Worm (Caenorhabditis elegans): ENCODE results near the gene etc-1.

etc-1 gene

DNA sequence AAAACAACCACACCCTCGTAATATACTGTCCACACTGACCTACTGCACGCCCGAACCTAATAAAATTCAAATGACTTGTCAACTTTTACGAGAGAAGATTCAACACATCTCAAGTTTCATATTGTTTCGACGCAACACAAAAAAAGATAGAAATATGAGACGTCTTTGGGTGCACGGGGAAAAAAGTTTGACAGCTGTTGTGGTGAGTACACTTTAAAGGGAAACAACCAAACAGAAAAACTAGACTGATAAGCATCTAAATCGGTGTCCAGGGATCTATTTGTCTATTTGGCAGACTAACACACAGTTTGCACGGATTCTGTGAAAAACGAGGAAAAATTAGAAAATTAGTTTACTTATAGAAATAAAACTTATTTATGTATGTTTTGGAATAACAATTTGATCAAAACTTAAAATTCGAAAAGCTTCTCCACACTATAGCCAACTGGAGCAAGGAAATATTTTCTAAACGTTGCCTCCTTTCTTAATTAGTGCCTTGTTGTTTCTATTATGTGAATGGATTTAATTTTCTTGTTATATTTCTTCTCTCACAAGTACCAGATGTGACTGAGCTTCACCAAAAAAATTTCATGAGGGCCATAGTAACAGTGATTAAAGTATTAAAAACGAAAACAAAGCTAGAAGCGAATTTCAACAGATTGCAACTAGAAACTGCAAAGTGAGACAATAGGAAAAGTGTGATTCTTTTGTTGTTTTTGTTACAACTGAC, 20.8 kb upstream of the etc-1 start:
- TF ChIP-seq B0310.2 (tag; optimal IDR thresholded peaks at IDR 0.05) (no peak), tbx-11 (GFP tag; IDR thresholded peaks at IDR 0.05) (no peak)

DNA sequence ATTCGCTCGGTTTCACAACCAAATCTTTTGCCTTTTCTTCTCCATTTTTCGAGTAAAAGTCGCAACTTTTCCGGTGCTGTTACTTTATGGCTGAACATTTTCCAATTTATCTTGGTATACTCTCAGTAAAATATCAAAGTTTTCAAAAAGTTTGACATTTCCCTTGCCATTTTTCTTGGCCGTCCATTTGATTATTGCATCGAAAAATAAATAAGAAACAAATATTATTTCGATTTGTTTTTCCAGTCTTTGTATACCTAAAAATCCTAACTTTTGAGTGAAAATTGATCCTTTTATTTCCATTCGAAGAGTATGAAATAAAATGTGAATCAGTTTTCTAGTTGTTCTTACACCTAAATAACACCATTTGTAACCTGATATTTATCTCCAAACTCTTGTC, 18.2 kb upstream of the etc-1 start:
- TF ChIP-seq tra-4 (tag; optimal IDR thresholded peaks at IDR 0.05): no peak
- TF ChIP-seq aly-1 (tag; optimal IDR thresholded peaks at IDR 0.05): no peak
- no peak for TF ChIP-seq ama-1 (optimal IDR thresholded peaks at IDR 0.05)
- TF ChIP-seq hmbx-1 (tag; optimal IDR thresholded peaks at IDR 0.05): no peak
- TF ChIP-seq F13C5.2 (tag; optimal IDR thresholded peaks at IDR 0.05): no peak
- no peak for TF ChIP-seq hmg-4 (GFP tag; optimal IDR thresholded peaks at IDR 0.05)
- no peak for TF ChIP-seq B0310.2 (tag; optimal IDR thresholded peaks at IDR 0.05)
- TF ChIP-seq pes-1 (GFP tag; IDR thresholded peaks at IDR 0.05): no peak
- no peak for TF ChIP-seq hnd-1 (tag; optimal IDR thresholded peaks at IDR 0.05)
- TF ChIP-seq ets-7 (tag; optimal IDR thresholded peaks at IDR 0.05): no peak
- TF ChIP-seq ceh-36 (tag; optimal IDR thresholded peaks at IDR 0.05): no peak
- TF ChIP-seq tbx-37 (GFP tag; conservative IDR thresholded peaks at IDR 0.05): no peak
- no peak for TF ChIP-seq tbx-11 (GFP tag; IDR thresholded peaks at IDR 0.05)

DNA sequence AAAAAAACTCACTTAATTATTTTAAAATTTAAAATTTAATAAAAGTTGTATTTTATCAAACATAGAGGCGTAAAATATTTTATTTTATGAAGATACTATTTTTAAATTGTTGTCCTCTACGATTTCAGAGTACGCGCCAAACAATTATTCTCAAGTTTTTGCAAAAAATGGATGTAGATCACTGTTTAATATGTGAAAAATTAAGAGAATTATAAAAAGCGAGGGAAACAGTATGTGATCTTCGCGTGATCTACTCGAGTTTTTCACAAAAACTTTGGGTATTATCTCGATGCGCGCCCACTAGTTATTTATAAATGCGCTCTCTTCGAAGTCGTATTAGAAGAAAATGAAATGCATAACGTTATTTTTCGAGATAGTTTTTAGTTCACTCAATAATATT, 15.8 kb upstream of the etc-1 start:
- no peak for TF ChIP-seq ceh-36 (tag; optimal IDR thresholded peaks at IDR 0.05)
- no peak for TF ChIP-seq tbx-37 (GFP tag; conservative IDR thresholded peaks at IDR 0.05)
- TF ChIP-seq hmbx-1 (tag; optimal IDR thresholded peaks at IDR 0.05): no peak
- TF ChIP-seq scrt-1 (GFP tag; IDR thresholded peaks at IDR 0.05): no peak
- no peak for TF ChIP-seq B0310.2 (tag; optimal IDR thresholded peaks at IDR 0.05)
- no peak for TF ChIP-seq hmg-4 (GFP tag; optimal IDR thresholded peaks at IDR 0.05)
- TF ChIP-seq flt-1 (GFP tag; IDR thresholded peaks at IDR 0.05): no peak
- no peak for TF ChIP-seq ama-1 (optimal IDR thresholded peaks at IDR 0.05)
- TF ChIP-seq sea-1 (GFP tag; conservative IDR thresholded peaks at IDR 0.05): no peak
- TF ChIP-seq tra-4 (tag; optimal IDR thresholded peaks at IDR 0.05): no peak
- no peak for TF ChIP-seq hnd-1 (tag; optimal IDR thresholded peaks at IDR 0.05)
- TF ChIP-seq F13C5.2 (tag; optimal IDR thresholded peaks at IDR 0.05): no peak
- no peak for TF ChIP-seq aly-1 (tag; optimal IDR thresholded peaks at IDR 0.05)
- no peak for TF ChIP-seq ceh-13 (GFP tag; optimal IDR thresholded peaks at IDR 0.05)
- TF ChIP-seq ets-7 (tag; optimal IDR thresholded peaks at IDR 0.05): no peak
- no peak for TF ChIP-seq tbx-11 (GFP tag; IDR thresholded peaks at IDR 0.05)
- TF ChIP-seq pes-1 (GFP tag; IDR thresholded peaks at IDR 0.05): no peak

DNA sequence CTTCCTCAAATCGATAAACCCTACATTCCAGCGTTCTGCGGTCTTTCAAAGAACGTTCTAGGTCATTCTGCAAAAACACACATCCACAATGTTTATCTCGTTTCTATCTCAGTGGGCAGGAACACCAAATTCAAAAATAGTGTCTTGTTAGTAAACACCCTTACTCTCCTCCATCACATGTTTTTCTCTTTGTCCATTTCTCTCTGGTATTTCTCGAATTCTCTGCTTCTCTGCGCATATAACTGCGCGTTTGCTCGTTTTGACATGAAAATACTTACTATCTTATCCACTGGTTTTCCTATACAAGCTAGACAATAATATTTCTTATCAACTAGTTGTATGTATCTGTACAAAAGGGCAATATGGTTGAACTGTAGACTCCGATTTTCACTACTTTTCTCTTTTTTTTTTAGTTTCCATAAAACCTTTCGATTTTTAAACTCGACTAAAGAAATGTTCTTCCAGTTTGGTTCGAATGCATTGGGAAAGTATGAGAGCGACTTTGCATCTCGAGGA, 13.9 kb upstream of the etc-1 start, which contains the start of gene pyr-1:
pyr-1 (plus strand) TSS at position 466 of the 516 bp plus-strand sequence.
- TF ChIP-seq ama-1 (optimal IDR thresholded peaks at IDR 0.05): no peak
- no peak for TF ChIP-seq pes-1 (GFP tag; IDR thresholded peaks at IDR 0.05)
- TF ChIP-seq tbx-37 (GFP tag; conservative IDR thresholded peaks at IDR 0.05): no peak
- TF ChIP-seq ets-7 (tag; optimal IDR thresholded peaks at IDR 0.05): no peak
- TF ChIP-seq ceh-36 (tag; optimal IDR thresholded peaks at IDR 0.05): no peak
- no peak for TF ChIP-seq tbx-11 (GFP tag; IDR thresholded peaks at IDR 0.05)
- TF ChIP-seq aly-1 (tag; optimal IDR thresholded peaks at IDR 0.05): no peak
- no peak for TF ChIP-seq ceh-13 (GFP tag; optimal IDR thresholded peaks at IDR 0.05)
- no peak for TF ChIP-seq hmbx-1 (tag; optimal IDR thresholded peaks at IDR 0.05)
- TF ChIP-seq F13C5.2 (tag; optimal IDR thresholded peaks at IDR 0.05): no peak
- TF ChIP-seq sea-1 (GFP tag; conservative IDR thresholded peaks at IDR 0.05): no peak
- TF ChIP-seq tra-4 (tag; optimal IDR thresholded peaks at IDR 0.05): no peak
- TF ChIP-seq hnd-1 (tag; optimal IDR thresholded peaks at IDR 0.05): no peak
- TF ChIP-seq B0310.2 (tag; optimal IDR thresholded peaks at IDR 0.05): no peak
- no peak for TF ChIP-seq scrt-1 (GFP tag; IDR thresholded peaks at IDR 0.05)
- no peak for TF ChIP-seq flt-1 (GFP tag; IDR thresholded peaks at IDR 0.05)
- TF ChIP-seq hmg-4 (GFP tag; optimal IDR thresholded peaks at IDR 0.05): no peak

DNA sequence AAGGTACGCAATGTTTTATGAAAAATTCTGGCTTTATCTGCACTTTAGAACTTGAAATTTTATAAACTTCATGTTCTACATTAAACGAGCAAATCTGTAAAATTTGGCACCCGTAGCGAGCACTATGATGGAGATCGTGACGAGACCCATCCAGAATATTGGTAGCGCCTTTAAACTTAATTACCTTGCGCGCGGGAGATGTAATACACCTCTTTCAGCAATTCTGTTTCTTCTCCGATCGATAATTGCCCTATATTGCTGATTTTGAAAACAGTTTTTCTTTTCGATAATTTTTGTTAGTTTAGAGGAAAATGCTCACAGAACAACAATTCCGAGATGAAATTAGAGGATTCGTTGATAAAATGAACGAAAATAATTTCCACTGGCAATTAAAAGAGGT, 5.8 kb upstream of the etc-1 start, which contains the start of gene atg-10:
atg-10 (plus strand) TSS at position 301 of the 400 bp plus-strand sequence.
- TF ChIP-seq ceh-13 (GFP tag; optimal IDR thresholded peaks at IDR 0.05) (no peak), ets-7 (tag; optimal IDR thresholded peaks at IDR 0.05) (no peak), ama-1 (optimal IDR thresholded peaks at IDR 0.05) (no peak), hnd-1 (tag; optimal IDR thresholded peaks at IDR 0.05) (no peak)

DNA sequence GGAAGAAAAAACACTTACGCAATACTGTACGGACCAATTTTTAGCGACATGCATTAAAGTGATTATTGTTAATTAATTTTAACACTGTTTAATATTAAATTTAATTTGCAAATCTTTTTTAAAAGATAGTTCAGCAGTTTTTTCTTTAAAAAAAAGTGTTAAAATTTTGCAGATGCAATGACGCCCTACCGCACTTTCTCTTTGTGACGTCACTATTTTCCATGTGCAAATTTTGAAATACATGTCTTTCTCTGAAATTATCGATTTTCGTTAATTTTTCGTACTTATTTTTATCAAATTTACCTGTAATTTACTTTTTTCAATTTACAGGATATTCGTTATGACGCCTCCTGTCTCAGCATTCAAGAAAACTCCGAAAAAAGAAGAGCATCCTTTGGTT, 3.1 kb upstream of the etc-1 start, which contains the start of the genes piga-1 and eif-2Bepsilon:
piga-1 (minus strand) TSS at position 174 of the 400 bp plus-strand sequence.
eif-2Bepsilon (plus strand) TSS at position 331 of the 400 bp plus-strand sequence.
- TF ChIP-seq pes-1 (GFP tag; IDR thresholded peaks at IDR 0.05) (no peak), hmg-4 (GFP tag; optimal IDR thresholded peaks at IDR 0.05) (no peak), hmbx-1 (tag; optimal IDR thresholded peaks at IDR 0.05) (no peak), tbx-11 (GFP tag; IDR thresholded peaks at IDR 0.05) (no peak), aly-1 (tag; optimal IDR thresholded peaks at IDR 0.05) (no peak), tbx-37 (GFP tag; conservative IDR thresholded peaks at IDR 0.05) (no peak), flt-1 (GFP tag; IDR thresholded peaks at IDR 0.05) (no peak), hnd-1 (tag; optimal IDR thresholded peaks at IDR 0.05) (no peak), scrt-1 (GFP tag; IDR thresholded peaks at IDR 0.05) (no peak), sea-1 (GFP tag; conservative IDR thresholded peaks at IDR 0.05) (no peak), ets-7 (tag; optimal IDR thresholded peaks at IDR 0.05) (no peak), F13C5.2 (tag; optimal IDR thresholded peaks at IDR 0.05) (no peak), ama-1 (optimal IDR thresholded peaks at IDR 0.05) (no peak), ceh-36 (tag; optimal IDR thresholded peaks at IDR 0.05) (no peak), tra-4 (tag; optimal IDR thresholded peaks at IDR 0.05) (no peak)

DNA sequence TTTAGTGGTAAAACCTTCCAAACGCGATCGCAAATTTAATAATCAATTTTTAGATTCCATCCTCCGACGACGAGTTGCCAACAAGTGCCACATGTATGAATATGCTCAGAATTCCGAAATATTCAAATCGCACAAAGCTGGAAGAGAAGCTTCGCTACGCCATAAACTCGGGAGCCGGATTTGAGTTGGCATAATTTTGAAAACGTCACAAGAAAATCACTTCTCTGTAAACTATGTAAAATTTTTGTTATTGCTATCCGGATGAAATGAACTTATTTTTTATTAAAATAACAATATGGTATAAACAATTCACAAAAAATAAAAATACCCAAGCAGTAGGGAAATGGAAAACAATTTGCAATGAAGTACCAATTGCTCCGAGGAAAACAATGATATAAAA, 4.2 kb downstream of the etc-1 start:
- TF ChIP-seq flt-1 (GFP tag; IDR thresholded peaks at IDR 0.05): no peak
- TF ChIP-seq scrt-1 (GFP tag; IDR thresholded peaks at IDR 0.05): no peak
- no peak for TF ChIP-seq hmbx-1 (tag; optimal IDR thresholded peaks at IDR 0.05)
- no peak for TF ChIP-seq sea-1 (GFP tag; conservative IDR thresholded peaks at IDR 0.05)
- no peak for TF ChIP-seq hmg-4 (GFP tag; optimal IDR thresholded peaks at IDR 0.05)
- TF ChIP-seq hnd-1 (tag; optimal IDR thresholded peaks at IDR 0.05): no peak
- no peak for TF ChIP-seq aly-1 (tag; optimal IDR thresholded peaks at IDR 0.05)
- no peak for TF ChIP-seq ets-7 (tag; optimal IDR thresholded peaks at IDR 0.05)
- no peak for TF ChIP-seq tbx-11 (GFP tag; IDR thresholded peaks at IDR 0.05)
- no peak for TF ChIP-seq tbx-37 (GFP tag; conservative IDR thresholded peaks at IDR 0.05)
- TF ChIP-seq ceh-13 (GFP tag; optimal IDR thresholded peaks at IDR 0.05): no peak
- no peak for TF ChIP-seq pes-1 (GFP tag; IDR thresholded peaks at IDR 0.05)
